Worm (Caenorhabditis elegans) whole organism, late embryonic: ENCODE measurements around the gene vps-39.

Experiments used
- ahr-1 ChIP-seq: sonication (generic microtip); optimal IDR thresholded peaks from 2 replicates; lab custom pipeline; 2016; ENCODE audit warnings: missing genetic modification characterization, missing compliant biosample characterization
- ama-1 ChIP-seq: fragments of 150-350 bp; optimal IDR thresholded peaks from 2 replicates; lab custom pipeline; 2014
- ceh-31 ChIP-seq: sonication (generic microtip); optimal IDR thresholded peaks from 2 replicates; lab custom pipeline; 2016; ENCODE audit warnings: missing genetic modification characterization, missing compliant biosample characterization
- ceh-34 ChIP-seq: sonication (generic microtip); optimal IDR thresholded peaks from 2 replicates; lab custom pipeline; 2016; ENCODE audit warnings: mild to moderate bottlenecking, missing genetic modification characterization, missing compliant biosample characterization
- fkh-10 ChIP-seq: fragments of 150-350 bp; optimal IDR thresholded peaks from 2 replicates; lab custom pipeline; 2014; ENCODE audit warnings: missing biosample characterization, missing genetic modification reagents, missing genetic modification characterization
- hlh-13 ChIP-seq: fragments of 200-800 bp; sonication (Bioruptor generic); optimal IDR thresholded peaks from 2 replicates; lab custom pipeline; 2018; ENCODE audit warnings: mild to moderate bottlenecking, missing genetic modification characterization, missing compliant biosample characterization
- hlh-8 ChIP-seq: sonication (generic microtip); optimal IDR thresholded peaks from 2 replicates; lab custom pipeline; 2016; ENCODE audit warnings: missing genotype, missing genetic modification characterization, missing compliant biosample characterization
- lin-11 ChIP-seq: fragments of 200-800 bp; sonication (Bioruptor generic); optimal IDR thresholded peaks from 2 replicates; lab custom pipeline; 2018; ENCODE audit warnings: mild to moderate bottlenecking, missing genetic modification characterization, missing compliant biosample characterization
- madf-2 ChIP-seq: sonication (generic microtip); optimal IDR thresholded peaks from 2 replicates; lab custom pipeline; 2017; ENCODE audit warnings: missing genetic modification characterization, missing compliant biosample characterization
- nfya-1 ChIP-seq: sonication (generic microtip); optimal IDR thresholded peaks from 2 replicates; lab custom pipeline; 2017; ENCODE audit warnings: missing genetic modification characterization, mild to moderate bottlenecking, missing compliant biosample characterization, antibody characterized with exemption, moderate library complexity
- nhr-11 ChIP-seq: fragments of 150-350 bp; optimal IDR thresholded peaks from 2 replicates; lab custom pipeline; 2014; ENCODE audit warnings: missing biosample characterization, missing genetic modification characterization
- pha-2 ChIP-seq: sonication (generic microtip); optimal IDR thresholded peaks from 2 replicates; lab custom pipeline; 2017; ENCODE audit warnings: mild to moderate bottlenecking, missing genetic modification characterization, missing compliant biosample characterization
- tbx-2 ChIP-seq: sonication (generic microtip); optimal IDR thresholded peaks from 2 replicates; lab custom pipeline; 2016; ENCODE audit warnings: missing genetic modification characterization, missing compliant biosample characterization
- unc-86 ChIP-seq: sonication (generic microtip); optimal IDR thresholded peaks from 2 replicates; lab custom pipeline; 2016; ENCODE audit warnings: missing genetic modification characterization, missing compliant biosample characterization

DNA sequence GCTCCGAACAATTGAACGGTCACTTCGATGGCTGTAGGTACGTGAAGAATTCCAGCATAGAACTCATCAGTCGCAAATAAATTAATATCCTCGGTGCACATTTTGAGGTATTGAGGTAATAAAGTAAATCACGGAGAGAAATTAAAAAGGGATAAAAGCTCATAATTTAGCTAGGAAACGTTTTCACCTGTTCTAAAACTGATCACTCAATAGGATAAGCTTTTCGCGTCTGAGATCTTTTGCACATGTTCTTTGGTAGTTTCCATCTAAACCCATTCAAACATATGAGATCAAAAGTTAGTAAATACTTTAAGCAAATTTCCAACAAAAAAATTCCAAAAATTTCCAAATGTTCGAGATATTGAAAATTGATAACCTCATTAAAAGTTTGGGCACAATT, 20.7 kb downstream of the vps-39 start, which contains the start of gene srh-308:
- no peak for TF ChIP-seq nfya-1 (tag; lab: Kevin White, UChicago)
- TF ChIP-seq lin-11 = no peak
- no peak for TF ChIP-seq nhr-11 (tag; lab: Kevin White, UChicago)
- TF ChIP-seq ama-1 (lab: Kevin White, UChicago) = no peak
- TF ChIP-seq ceh-34 (tag; lab: Kevin White, UChicago) = no peak
- TF ChIP-seq ceh-31 = no peak
- TF ChIP-seq hlh-13 (GFP tag; lab: Kevin White, UChicago) = no peak
- no peak for TF ChIP-seq unc-86 (tag; lab: Kevin White, UChicago)
- TF ChIP-seq hlh-8 (tag; lab: Kevin White, UChicago) = no peak
- no peak for TF ChIP-seq pha-2 (tag; lab: Kevin White, UChicago)
- TF ChIP-seq ahr-1 (tag; lab: Kevin White, UChicago) = no peak
- no peak for TF ChIP-seq tbx-2 (tag; lab: Kevin White, UChicago)
- no peak for TF ChIP-seq fkh-10
- no peak for TF ChIP-seq madf-2
